Worm (Caenorhabditis elegans) whole organism, mixed stage, embryonic: ENCODE measurements around the gene Y51H7C.41.

ENCODE experiments used
- bed-3 ChIP-seq: fragments of 200-800 bp; sonication (Bioruptor generic); optimal IDR thresholded peaks from 3 replicates; lab custom pipeline; 2018; ENCODE audit warnings: mild to moderate bottlenecking, missing genetic modification characterization, moderate library complexity, missing compliant biosample characterization
- flh-1 ChIP-seq: fragments of 200-800 bp; sonication (Bioruptor generic); optimal IDR thresholded peaks from 2 replicates; lab custom pipeline; 2018; ENCODE audit warnings: mild to moderate bottlenecking, missing genetic modification characterization, moderate library complexity, missing compliant biosample characterization
- lin-13 ChIP-seq: fragments of 150-350 bp; optimal IDR thresholded peaks from 2 replicates; lab custom pipeline; 2014; ENCODE audit warnings: missing biosample characterization, missing genetic modification characterization
- pha-4 ChIP-seq: fragments of 150-350 bp; optimal IDR thresholded peaks from 2 replicates; lab custom pipeline; 2018; ENCODE audit warnings: missing biosample characterization, missing genetic modification reagents, missing genetic modification characterization
- tbx-8 ChIP-seq: fragments of 200-800 bp; sonication (Bioruptor generic); optimal IDR thresholded peaks from 2 replicates; lab custom pipeline; 2018; ENCODE audit warnings: mild to moderate bottlenecking, missing genetic modification characterization, moderate library complexity, missing compliant biosample characterization
- unc-120 ChIP-seq: sonication (generic microtip); optimal IDR thresholded peaks from 2 replicates; lab custom pipeline; 2017; ENCODE audit warnings: missing genetic modification characterization, missing compliant biosample characterization; ENCODE audit not compliant: poor library complexity, severe bottlenecking

DNA sequence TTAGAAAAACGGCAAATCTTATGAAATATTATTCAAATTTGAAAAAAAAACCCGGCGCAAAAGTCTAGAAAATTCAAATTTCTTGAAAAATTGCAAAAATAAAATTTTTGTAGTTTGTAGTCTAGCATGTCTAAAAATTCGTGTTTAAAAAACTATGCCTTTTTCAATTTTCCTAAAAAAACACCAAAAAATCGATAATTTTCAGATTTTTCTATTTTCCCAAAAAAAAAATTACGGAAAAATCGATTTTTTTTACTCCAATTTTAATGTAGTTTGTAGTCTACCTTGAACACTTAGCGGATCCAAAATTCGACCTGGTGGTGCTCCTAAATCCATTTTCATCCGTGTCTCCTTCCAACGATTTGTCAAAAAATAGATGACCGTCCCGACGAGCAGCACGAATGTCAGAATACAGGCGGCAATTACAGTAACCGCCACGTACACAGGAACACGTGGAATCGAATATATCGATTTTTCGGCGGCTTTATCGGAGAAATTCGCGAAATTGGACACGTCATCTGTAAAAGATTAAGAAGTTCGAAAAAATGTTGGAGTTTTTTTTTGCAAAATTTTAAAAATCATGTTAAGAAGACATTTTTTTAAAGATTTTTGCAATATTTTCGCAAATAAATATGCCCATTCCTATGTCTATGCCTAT lies 17.8 kb downstream of the Y51H7C.41 start:
- no peak for TF ChIP-seq tbx-8 (GFP tag; lab: Kevin White, UChicago)
- TF ChIP-seq flh-1 (GFP tag; lab: Kevin White, UChicago): no peak
- no peak for TF ChIP-seq unc-120 (tag; lab: Kevin White, UChicago)
- TF ChIP-seq bed-3: no peak
- TF ChIP-seq pha-4 (tag; lab: Kevin White, UChicago): no peak
- no peak for TF ChIP-seq lin-13 (tag; lab: Kevin White, UChicago)
